Fruit fly (Drosophila melanogaster) S2 (cell line): Measurements from ENCODE around the gene RhoGAP68F.

Experiments
- CG8478 ChIP-seq: fragments of >200 bp; optimal IDR thresholded peaks from 2 replicates; lab custom pipeline; 2018
- CTCF ChIP-seq, 2 experiments: fragments of >200 bp; optimal IDR thresholded peaks; 2 replicates each; lab custom pipeline; 2018

DNA sequence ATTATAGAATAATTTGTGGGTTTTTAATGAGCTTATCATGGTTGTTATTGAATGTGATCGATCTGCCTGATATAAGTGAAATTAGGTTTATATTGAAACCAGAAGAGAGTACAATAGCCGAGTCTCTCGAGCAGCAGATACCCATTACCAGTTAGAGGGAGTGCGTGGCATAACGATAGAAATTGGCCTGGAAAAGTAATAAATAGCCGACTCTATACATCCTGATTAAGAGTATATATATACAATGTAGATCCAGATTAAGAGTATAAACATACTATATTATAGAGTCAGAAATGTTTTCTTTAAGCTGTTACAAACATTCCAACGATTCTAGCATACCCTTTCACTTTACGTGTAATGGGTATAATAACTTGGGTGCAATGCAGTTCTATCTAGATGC lies 45.3 kb downstream of the RhoGAP68F start:
- TF ChIP-seq CG8478 (lab: Kevin White, UChicago) (no peak), CTCF (optimal IDR thresholded peaks at IDR 0.05; lab: Kevin White, UChicago) (no peak)
